Worm (Caenorhabditis elegans) whole organism, L3 larva: Measurements from ENCODE around the gene T20F7.3.

Source experiments
- R02D3.7 ChIP-seq: fragments of 150-350 bp; optimal IDR thresholded peaks from 2 replicates; lab custom pipeline; 2014; ENCODE audit warnings: missing biosample characterization, missing genetic modification characterization
- ZK546.5 ChIP-seq: sonication (generic microtip); optimal IDR thresholded peaks from 2 replicates; lab custom pipeline; 2017; ENCODE audit warnings: missing biosample characterization, missing genetic modification characterization
- aly-2 ChIP-seq: fragments of 150-350 bp; optimal IDR thresholded peaks from 2 replicates; lab custom pipeline; 2014; ENCODE audit warnings: missing biosample characterization, missing genetic modification characterization
- ama-1 ChIP-seq: fragments of 150-350 bp; optimal IDR thresholded peaks from 2 replicates; lab custom pipeline; 2018
- ceh-16 ChIP-seq: sonication (generic microtip); optimal IDR thresholded peaks from 2 replicates; lab custom pipeline; 2017; ENCODE audit warnings: missing biosample characterization, missing genetic modification characterization
- ceh-82 ChIP-seq: fragments of 150-350 bp; optimal IDR thresholded peaks from 2 replicates; lab custom pipeline; 2014; ENCODE audit warnings: missing biosample characterization, missing genetic modification characterization
- ceh-9 ChIP-seq: sonication (generic microtip); optimal IDR thresholded peaks from 2 replicates; lab custom pipeline; 2018; ENCODE audit warnings: missing biosample characterization, missing genetic modification characterization
- egl-27 ChIP-seq: sonication (generic microtip); optimal IDR thresholded peaks from 4 replicates; lab custom pipeline; 2017; ENCODE audit warnings: missing biosample characterization, missing genetic modification reagents, missing genetic modification characterization
- egl-5 ChIP-seq: fragments of 150-350 bp; optimal IDR thresholded peaks from 2 replicates; lab custom pipeline; 2017; ENCODE audit warnings: missing biosample characterization, missing genetic modification reagents, missing genetic modification characterization, inconsistent platforms
- elt-1 ChIP-seq: fragments of 150-350 bp; optimal IDR thresholded peaks from 2 replicates; lab custom pipeline; 2014; ENCODE audit warnings: missing biosample characterization, missing genetic modification characterization
- elt-2 ChIP-seq: sonication (generic microtip); optimal IDR thresholded peaks from 2 replicates; lab custom pipeline; 2016; ENCODE audit warnings: missing genetic modification reagents, mild to moderate bottlenecking, missing genetic modification characterization, missing compliant biosample characterization
- elt-3 ChIP-seq, 3 experiments: fragments of 150-350 bp in 1 of 3; sonication (generic microtip) in 2 of 3; optimal IDR thresholded peaks; 2 replicates in 2 of 3; 4 replicates in 1 of 3; lab custom pipeline; 2014 to 2017; ENCODE audit warnings: missing biosample characterization in 3 of 3, missing genetic modification characterization in 3 of 3
- fkh-10 ChIP-seq: sonication (generic microtip); optimal IDR thresholded peaks from 2 replicates; lab custom pipeline; 2017; ENCODE audit warnings: missing biosample characterization, missing genetic modification reagents, missing genetic modification characterization
- fkh-2 ChIP-seq: fragments of 150-350 bp; optimal IDR thresholded peaks from 2 replicates; lab custom pipeline; 2014; ENCODE audit warnings: missing biosample characterization, missing genetic modification reagents, missing genetic modification characterization
- fos-1 ChIP-seq: fragments of 150-350 bp; optimal IDR thresholded peaks from 2 replicates; lab custom pipeline; 2014; ENCODE audit warnings: missing biosample characterization, missing genetic modification characterization
- hmg-11 ChIP-seq: sonication (generic microtip); optimal IDR thresholded peaks from 2 replicates; lab custom pipeline; 2016; ENCODE audit warnings: missing genetic modification characterization, missing compliant biosample characterization
- lin-15B ChIP-seq: fragments of 150-350 bp; optimal IDR thresholded peaks from 2 replicates; lab custom pipeline; 2014; ENCODE audit warnings: missing biosample characterization, missing genetic modification characterization
- lin-39 ChIP-seq: fragments of 150-350 bp; optimal IDR thresholded peaks from 2 replicates; lab custom pipeline; 2018; ENCODE audit warnings: missing biosample characterization, missing genetic modification reagents, missing genetic modification characterization
- lsy-12 ChIP-seq: sonication (generic microtip); optimal IDR thresholded peaks from 2 replicates; lab custom pipeline; 2016; ENCODE audit warnings: mild to moderate bottlenecking, missing genetic modification characterization, missing compliant biosample characterization
- nfya-1 ChIP-seq: sonication (generic microtip); optimal IDR thresholded peaks from 2 replicates; lab custom pipeline; 2017; ENCODE audit warnings: missing genetic modification characterization, mild to moderate bottlenecking, missing compliant biosample characterization, antibody characterized with exemption, moderate library complexity; ENCODE audit not compliant: insufficient read depth
- nhr-11 ChIP-seq: fragments of 150-350 bp; optimal IDR thresholded peaks from 2 replicates; lab custom pipeline; 2014; ENCODE audit warnings: missing biosample characterization, missing genetic modification characterization
- nhr-12 ChIP-seq: fragments of 150-350 bp; optimal IDR thresholded peaks from 2 replicates; lab custom pipeline; 2014; ENCODE audit warnings: missing biosample characterization, missing genetic modification characterization
- nhr-23 ChIP-seq: fragments of 150-350 bp; optimal IDR thresholded peaks from 2 replicates; lab custom pipeline; 2014; ENCODE audit warnings: missing biosample characterization, missing genetic modification reagents, missing genetic modification characterization
- nhr-237 ChIP-seq: fragments of 150-350 bp; optimal IDR thresholded peaks from 2 replicates; lab custom pipeline; 2014; ENCODE audit warnings: missing biosample characterization, missing genetic modification characterization
- nhr-25 ChIP-seq: sonication (generic microtip); optimal IDR thresholded peaks from 2 replicates; lab custom pipeline; 2017; ENCODE audit warnings: missing biosample characterization, missing genetic modification characterization
- nhr-28 ChIP-seq: fragments of 150-350 bp; optimal IDR thresholded peaks from 2 replicates; lab custom pipeline; 2014; ENCODE audit warnings: missing biosample characterization, missing genetic modification characterization
- nhr-67 ChIP-seq: fragments of 150-350 bp; optimal IDR thresholded peaks from 2 replicates; lab custom pipeline; 2014; ENCODE audit warnings: missing biosample characterization, missing genetic modification characterization
- pha-4 ChIP-seq: fragments of 150-350 bp; optimal IDR thresholded peaks from 2 replicates; lab custom pipeline; 2014; ENCODE audit warnings: missing biosample characterization, missing genetic modification reagents, missing genetic modification characterization
- skn-1 ChIP-seq: fragments of 150-350 bp; optimal IDR thresholded peaks from 2 replicates; lab custom pipeline; 2014; ENCODE audit warnings: missing biosample characterization, missing genetic modification characterization
- snpc-4 ChIP-seq: fragments of 150-350 bp; optimal IDR thresholded peaks from 2 replicates; lab custom pipeline; 2014; ENCODE audit warnings: missing biosample characterization, missing genetic modification characterization
- tbx-2 ChIP-seq: sonication (generic microtip); optimal IDR thresholded peaks from 2 replicates; lab custom pipeline; 2016; ENCODE audit warnings: mild to moderate bottlenecking, missing genetic modification characterization, missing compliant biosample characterization
- unc-39 ChIP-seq: sonication (generic microtip); optimal IDR thresholded peaks from 4 replicates; lab custom pipeline; 2017; ENCODE audit warnings: missing biosample characterization, missing genetic modification characterization
- unc-62 ChIP-seq: fragments of 150-350 bp; sonication (generic microtip); optimal IDR thresholded peaks from 4 replicates; lab custom pipeline; 2014; ENCODE audit warnings: missing biosample characterization, missing genetic modification reagents, missing genetic modification characterization
- zag-1 ChIP-seq: fragments of 150-350 bp; optimal IDR thresholded peaks from 2 replicates; lab custom pipeline; 2014; ENCODE audit warnings: missing biosample characterization, missing genetic modification characterization
- ztf-4 ChIP-seq: fragments of 150-350 bp; optimal IDR thresholded peaks from 2 replicates; lab custom pipeline; 2014; ENCODE audit warnings: missing biosample characterization, missing genetic modification characterization

T20F7.3 gene

ce11 chrX:16891683-16892082 is 31.5 kb downstream of the T20F7.3 start, which contains the start of gene F39F10.3:
Gene F39F10.3, plus strand, starts transcription at chrX:16891983.
- TF ChIP-seq nhr-12 (no peak), unc-62 (no peak), fkh-2 (tag; lab: Kevin White, UChicago) (no peak), ceh-9 (tag; lab: Kevin White, UChicago) (no peak), lin-15B (no peak), unc-39 (tag; lab: Kevin White, UChicago) (no peak), R02D3.7 (tag; lab: Kevin White, UChicago) (no peak), snpc-4 (tag; lab: Kevin White, UChicago) (no peak), skn-1 (tag; lab: Kevin White, UChicago) (no peak), hmg-11 (tag; lab: Kevin White, UChicago) (no peak), fkh-10 (GFP tag; lab: Kevin White, UChicago) (no peak), nhr-25 (tag; lab: Kevin White, UChicago) (no peak), lin-39 (no peak), pha-4 (tag; lab: Kevin White, UChicago) (no peak), nhr-11 (tag; lab: Kevin White, UChicago) (no peak), ZK546.5 (tag; lab: Kevin White, UChicago) (no peak), tbx-2 (tag; lab: Kevin White, UChicago) (no peak)

- TF ChIP-seq unc-62 (no peak), tbx-2 (tag; lab: Kevin White, UChicago) (no peak), lin-39 (no peak), hmg-11 (tag; lab: Kevin White, UChicago) (no peak), unc-39 (tag; lab: Kevin White, UChicago) (no peak), nhr-25 (tag; lab: Kevin White, UChicago) (no peak), nhr-23 (tag; lab: Kevin White, UChicago) (no peak), ZK546.5 (tag; lab: Kevin White, UChicago) (no peak)
- TF ChIP-seq, all 47 proteins: peak for 0
These were observed 33.6 kb downstream of the T20F7.3 start for ce11 chrX:16893767-16894166.

- no peak for TF ChIP-seq zag-1 (tag; lab: Kevin White, UChicago)
- TF ChIP-seq elt-1 (tag; lab: Kevin White, UChicago): no peak
- no peak for TF ChIP-seq pha-4 (tag; lab: Kevin White, UChicago)
- no peak for TF ChIP-seq lsy-12 (tag; lab: Kevin White, UChicago)
- TF ChIP-seq nhr-28 (tag; lab: Kevin White, UChicago): no peak
- TF ChIP-seq aly-2 (tag; lab: Kevin White, UChicago): no peak
- TF ChIP-seq nhr-11 (tag; lab: Kevin White, UChicago): no peak
- TF ChIP-seq egl-5 (tag; lab: Kevin White, UChicago): no peak
- no peak for TF ChIP-seq fkh-10 (GFP tag; lab: Kevin White, UChicago)
These were observed 34.4 kb downstream of the T20F7.3 start, which contains the start of gene F39F10.2 for ce11 chrX:16894577-16894976. Gene F39F10.2, plus strand, starts transcription at chrX:16894877.

- TF ChIP-seq nhr-25 (tag; lab: Kevin White, UChicago) (peak; percentile 72), elt-1 (tag; lab: Kevin White, UChicago) (peak; percentile 20), nfya-1 (peak; percentile 43), elt-2 (tag; lab: Kevin White, UChicago) (peak; percentile 9), nhr-23 (tag; lab: Kevin White, UChicago) (peak; percentile 25)
- TF ChIP-seq, all 47 proteins: peak for 5; not testable (repeated sequence) for 42
These were observed 41.7 kb downstream of the T20F7.3 start for ce11 chrX:16901906-16902383.

ce11 chrX:16902657-16903056 is 42.5 kb downstream of the T20F7.3 start:
- TF ChIP-seq nhr-67 (no peak), fkh-10 (GFP tag; lab: Kevin White, UChicago) (no peak)

ce11 chrX:16903619-16904018 is 43.4 kb downstream of the T20F7.3 start, which contains the start of gene F39F10.4:
Gene F39F10.4, minus strand, starts transcription at chrX:16903719.
- no peak for TF ChIP-seq tbx-2 (tag; lab: Kevin White, UChicago)
- TF ChIP-seq ama-1 (lab: Kevin White, UChicago): no peak
- no peak for TF ChIP-seq nhr-237 (tag; lab: Kevin White, UChicago)
- TF ChIP-seq ztf-4 (tag; lab: Kevin White, UChicago): no peak
- TF ChIP-seq lin-39: no peak
- no peak for TF ChIP-seq nhr-28 (tag; lab: Kevin White, UChicago)
- TF ChIP-seq fos-1 (tag; lab: Kevin White, UChicago): no peak
- no peak for TF ChIP-seq elt-3 (tag; optimal IDR thresholded peaks at IDR 0.05; lab: Kevin White, UChicago)
- no peak for TF ChIP-seq egl-27
- no peak for TF ChIP-seq nfya-1
- TF ChIP-seq ceh-16: no peak
- TF ChIP-seq ceh-82: no peak
